Fruit fly (Drosophila melanogaster): ENCODE measurements around the gene Ret.

- TF ChIP-seq Hnf4 (GFP tag; optimal IDR thresholded peaks at IDR 0.05) (no peak), br (GFP tag; optimal IDR thresholded peaks at IDR 0.05) (no peak), rgr (GFP tag; optimal IDR thresholded peaks at IDR 0.05) (no peak), Myc (optimal IDR thresholded peaks at IDR 0.05) (no peak), CG32264 (GFP tag; optimal IDR thresholded peaks at IDR 0.05) (no peak)
These were observed 20.3 kb upstream of the Ret start for dm6 chr2L:21218912-21219246.
